Worm (Caenorhabditis elegans): Measurements from ENCODE around the gene dod-17.

- no peak for TF ChIP-seq snpc-4 (GFP tag; optimal IDR thresholded peaks at IDR 0.05)
- TF ChIP-seq snpc-4 (tag; optimal IDR thresholded peaks at IDR 0.05) = no peak
- no peak for TF ChIP-seq F37B4.10 (GFP tag; IDR thresholded peaks at IDR 0.05)
- TF ChIP-seq F55B11.4 (tag; optimal IDR thresholded peaks at IDR 0.05; ENCODE audit: borderline replicate concordance, insufficient read depth) = no peak
- TF ChIP-seq dpl-1 (GFP tag; optimal IDR thresholded peaks at IDR 0.05) = no peak
- TF ChIP-seq F49E8.2 (tag; optimal IDR thresholded peaks at IDR 0.05; ENCODE audit: insufficient read depth) = no peak
- no peak for TF ChIP-seq ama-1 (optimal IDR thresholded peaks at IDR 0.05)
- TF ChIP-seq ama-1 (GFP tag; optimal IDR thresholded peaks at IDR 0.05) = no peak
These were observed 39.8 kb downstream of the dod-17 start for ce11 chrIV:13015801-13016404.

Data from whole organism, young adult.